Fruit fly (Drosophila melanogaster) whole organism, embryonic: ENCODE data around the gene Sirt4.

Experiments
- ATbp ChIP-seq: fragments of 200-800 bp; sonication (Bioruptor generic); optimal IDR thresholded peaks from 2 replicates; lab custom pipeline; 2017; ENCODE audit warnings: missing biosample characterization, mild to moderate bottlenecking, missing genetic modification characterization, missing genetic modification reagents
- CG11093 ChIP-seq: fragments of 200-800 bp; sonication (Bioruptor generic); IDR thresholded peaks from 3 replicates; pipeline ENCODE4 v1.3.6; 2022; ENCODE audit warnings: missing biosample characterization, missing genetic modification characterization
- CG12942 ChIP-seq: fragments of 200-800 bp; sonication (Bioruptor generic); optimal IDR thresholded peaks from 3 replicates; lab custom pipeline; 2016; ENCODE audit warnings: missing biosample characterization, missing genetic modification characterization
- CG1529 ChIP-seq: fragments of 200-800 bp; sonication (Bioruptor generic); optimal IDR thresholded peaks from 3 replicates; lab custom pipeline; 2018; ENCODE audit warnings: missing biosample characterization, missing genetic modification characterization
- CG15479 ChIP-seq: fragments of 200-800 bp; sonication (Bioruptor generic); optimal IDR thresholded peaks from 3 replicates; lab custom pipeline; 2019; ENCODE audit warnings: missing biosample characterization, mild to moderate bottlenecking, missing genetic modification characterization, moderate library complexity
- CG17912 ChIP-seq: fragments of 200-800 bp; sonication (Bioruptor generic); optimal IDR thresholded peaks from 2 replicates; lab custom pipeline; 2018; ENCODE audit warnings: missing biosample characterization, mild to moderate bottlenecking, missing genetic modification characterization
- CG1832 ChIP-seq: fragments of 200-800 bp; sonication (Bioruptor generic); optimal IDR thresholded peaks from 2 replicates; lab custom pipeline; 2017; ENCODE audit warnings: missing biosample characterization, mild to moderate bottlenecking, missing genetic modification characterization, inconsistent platforms
- CG34376 ChIP-seq: fragments of 200-800 bp; sonication (Bioruptor generic); optimal IDR thresholded peaks from 2 replicates; lab custom pipeline; 2018; ENCODE audit warnings: missing biosample characterization, mild to moderate bottlenecking, missing genetic modification characterization
- CG4404 ChIP-seq: fragments of 200-800 bp; sonication (Bioruptor generic); IDR thresholded peaks from 2 replicates; pipeline ENCODE4 v1.3.6; 2022; ENCODE audit warnings: missing biosample characterization, missing genetic modification characterization
- CG4730 ChIP-seq: fragments of 200-800 bp; sonication (Bioruptor generic); IDR thresholded peaks from 2 replicates; pipeline ENCODE4 v1.3.6; 2022; ENCODE audit warnings: missing biosample characterization, missing genetic modification characterization
- CG6654 ChIP-seq: fragments of 200-800 bp; sonication (Bioruptor generic); optimal IDR thresholded peaks from 2 replicates; lab custom pipeline; 2017; ENCODE audit warnings: missing biosample characterization, mild to moderate bottlenecking, missing genetic modification characterization
- CG7839 ChIP-seq: fragments of 200-800 bp; sonication (Bioruptor generic); optimal IDR thresholded peaks from 3 replicates; lab custom pipeline; 2018; ENCODE audit warnings: missing biosample characterization, mild to moderate bottlenecking, missing genetic modification characterization, moderate library complexity
- CG8290 ChIP-seq, 3 experiments: fragments of 200-800 bp; sonication (Bioruptor generic); optimal IDR thresholded peaks; 2 replicates each; lab custom pipeline; 2016 to 2019; ENCODE audit warnings: missing biosample characterization in 3 of 3, missing genetic modification characterization in 3 of 3, mild to moderate bottlenecking in 2 of 3, moderate library complexity in 1 of 3
- CG8388 ChIP-seq: fragments of 200-800 bp; sonication (Bioruptor generic); optimal IDR thresholded peaks from 2 replicates; lab custom pipeline; 2019; ENCODE audit warnings: missing biosample characterization, mild to moderate bottlenecking, missing genetic modification characterization, moderate library complexity
- CG9727 ChIP-seq: fragments of 200-800 bp; sonication (Bioruptor generic); optimal IDR thresholded peaks from 3 replicates; lab custom pipeline; 2017; ENCODE audit warnings: missing biosample characterization, mild to moderate bottlenecking, missing genetic modification characterization
- CoRest ChIP-seq: fragments of 200-800 bp; sonication (Bioruptor generic); optimal IDR thresholded peaks from 3 replicates; lab custom pipeline; 2018; ENCODE audit warnings: missing biosample characterization, mild to moderate bottlenecking, missing genetic modification characterization, moderate library complexity
- H15 ChIP-seq: fragments of 200-800 bp; sonication (Bioruptor generic); IDR thresholded peaks from 3 replicates; pipeline ENCODE4 v1.3.6; 2022; ENCODE audit warnings: missing biosample characterization, missing genetic modification characterization
- H2.0 ChIP-seq: fragments of 200-800 bp; sonication (Bioruptor generic); IDR thresholded peaks from 2 replicates; pipeline ENCODE4 v1.3.6; 2022; ENCODE audit warnings: missing biosample characterization, missing genetic modification characterization
- HLH3B ChIP-seq: fragments of 200-800 bp; sonication (Bioruptor generic); IDR thresholded peaks from 2 replicates; pipeline ENCODE4 v1.3.6; 2022; ENCODE audit warnings: missing biosample characterization, missing genetic modification characterization
- Lhr ChIP-seq: fragments of 200-800 bp; sonication (Bioruptor generic); optimal IDR thresholded peaks from 3 replicates; lab custom pipeline; 2017; ENCODE audit warnings: mild to moderate bottlenecking, missing biosample characterization, missing genetic modification reagents, missing genetic modification characterization
- Lim3 ChIP-seq: fragments of 200-800 bp; sonication (Bioruptor generic); IDR thresholded peaks from 2 replicates; pipeline ENCODE4 v1.3.6; 2022; ENCODE audit warnings: missing biosample characterization, missing genetic modification characterization
- MTF-1 ChIP-seq: fragments of 200-800 bp; sonication (Bioruptor generic); optimal IDR thresholded peaks from 2 replicates; lab custom pipeline; 2018; ENCODE audit warnings: missing biosample characterization, mild to moderate bottlenecking, missing genetic modification characterization, borderline replicate concordance
- Nf-YB ChIP-seq: fragments of 200-800 bp; sonication (Bioruptor generic); optimal IDR thresholded peaks from 3 replicates; lab custom pipeline; 2019; ENCODE audit warnings: missing biosample characterization, mild to moderate bottlenecking, missing genetic modification characterization, moderate library complexity
- PHDP ChIP-seq: fragments of 200-800 bp; sonication (Bioruptor generic); optimal IDR thresholded peaks from 3 replicates; lab custom pipeline; 2018; ENCODE audit warnings: missing biosample characterization, mild to moderate bottlenecking, missing genetic modification characterization, moderate library complexity
- Ptx1 ChIP-seq: fragments of 200-800 bp; sonication (Bioruptor generic); IDR thresholded peaks from 2 replicates; pipeline ENCODE4 v1.3.6; 2022; ENCODE audit warnings: missing biosample characterization, missing genetic modification characterization
- Xbp1 ChIP-seq: fragments of 200-800 bp; sonication (Bioruptor generic); optimal IDR thresholded peaks from 3 replicates; lab custom pipeline; 2016; ENCODE audit warnings: missing biosample characterization, mild to moderate bottlenecking, missing genetic modification characterization
- bcd ChIP-seq: fragments of 200-800 bp; sonication (Bioruptor generic); optimal IDR thresholded peaks from 2 replicates; lab custom pipeline; 2017; ENCODE audit warnings: missing biosample characterization, mild to moderate bottlenecking, missing genetic modification characterization
- bsh ChIP-seq, 2 experiments: fragments of 200-800 bp; sonication (Bioruptor generic); optimal IDR thresholded peaks; 2 replicates each; lab custom pipeline; 2017 to 2018; ENCODE audit warnings: mild to moderate bottlenecking in 2 of 2, missing biosample characterization in 2 of 2, missing genetic modification characterization in 2 of 2, moderate library complexity in 1 of 2
- chn ChIP-seq: fragments of 200-800 bp; sonication (Bioruptor generic); optimal IDR thresholded peaks from 2 replicates; lab custom pipeline; 2016; ENCODE audit warnings: missing biosample characterization, missing genetic modification characterization
- croc ChIP-seq: fragments of 200-800 bp; sonication (Bioruptor generic); conservative IDR thresholded peaks from 3 replicates; pipeline ENCODE4 v1.3.6; 2022; ENCODE audit warnings: missing biosample characterization, missing genetic modification characterization
- cwo ChIP-seq: fragments of 200-800 bp; sonication (Bioruptor generic); optimal IDR thresholded peaks from 3 replicates; lab custom pipeline; 2017; ENCODE audit warnings: missing biosample characterization, missing genetic modification characterization, mild to moderate bottlenecking, moderate library complexity, missing genetic modification reagents
- dimm ChIP-seq: fragments of 200-800 bp; sonication (Bioruptor generic); IDR thresholded peaks from 2 replicates; pipeline ENCODE4 v1.3.6; 2022; ENCODE audit warnings: missing biosample characterization, missing genetic modification characterization
- dmrt11E ChIP-seq: fragments of 200-800 bp; sonication (Bioruptor generic); optimal IDR thresholded peaks from 3 replicates; lab custom pipeline; 2018; ENCODE audit warnings: missing biosample characterization, mild to moderate bottlenecking, missing genetic modification characterization, moderate library complexity
- gsb-n ChIP-seq: fragments of 200-800 bp; sonication (Bioruptor generic); optimal IDR thresholded peaks from 3 replicates; lab custom pipeline; 2018; ENCODE audit warnings: missing biosample characterization, mild to moderate bottlenecking, missing genetic modification characterization
- jumu ChIP-seq: fragments of 200-800 bp; sonication (Bioruptor generic); optimal IDR thresholded peaks from 3 replicates; lab custom pipeline; 2016; ENCODE audit warnings: missing biosample characterization, missing genetic modification characterization
- klu ChIP-seq: fragments of 200-800 bp; sonication (Bioruptor generic); IDR thresholded peaks from 2 replicates; pipeline ENCODE4 v1.3.6; 2022; ENCODE audit warnings: missing biosample characterization, missing genetic modification characterization
- lmd ChIP-seq: fragments of 200-800 bp; sonication (Bioruptor generic); IDR thresholded peaks from 2 replicates; pipeline ENCODE4 v1.3.6; 2022; ENCODE audit warnings: missing biosample characterization, missing genetic modification characterization
- mam ChIP-seq: fragments of 200-800 bp; sonication (Bioruptor generic); optimal IDR thresholded peaks from 3 replicates; lab custom pipeline; 2016; ENCODE audit warnings: missing biosample characterization, missing genetic modification characterization
- mirr ChIP-seq: fragments of 200-800 bp; sonication (Bioruptor generic); optimal IDR thresholded peaks from 3 replicates; lab custom pipeline; 2018; ENCODE audit warnings: missing biosample characterization, mild to moderate bottlenecking, missing genetic modification characterization
- peb ChIP-seq: fragments of 200-800 bp; sonication (Bioruptor generic); IDR thresholded peaks from 2 replicates; pipeline ENCODE4 v1.3.6; 2022; ENCODE audit warnings: missing biosample characterization, missing genetic modification characterization
- pum ChIP-seq: fragments of 200-800 bp; sonication (Bioruptor generic); optimal IDR thresholded peaks from 2 replicates; lab custom pipeline; 2016; ENCODE audit warnings: missing biosample characterization, missing genetic modification characterization
- shn ChIP-seq: fragments of 200-800 bp; sonication (Bioruptor generic); optimal IDR thresholded peaks from 3 replicates; lab custom pipeline; 2016; ENCODE audit warnings: missing biosample characterization, missing genetic modification characterization
- tna ChIP-seq: fragments of 200-800 bp; sonication (Bioruptor generic); IDR thresholded peaks from 2 replicates; pipeline ENCODE4 v1.3.6; 2022; ENCODE audit warnings: missing biosample characterization, missing genetic modification characterization; ENCODE audit not compliant: partially characterized antibody
- trem ChIP-seq: fragments of 200-800 bp; optimal IDR thresholded peaks from 3 replicates; lab custom pipeline; 2019; ENCODE audit warnings: missing biosample characterization, mild to moderate bottlenecking, missing genetic modification characterization, moderate library complexity
- twi ChIP-seq: fragments of 200-800 bp; optimal IDR thresholded peaks from 2 replicates; lab custom pipeline; 2019; ENCODE audit warnings: missing biosample characterization, mild to moderate bottlenecking, missing genetic modification characterization, moderate library complexity
- usp ChIP-seq: fragments of >200 bp; optimal IDR thresholded peaks from 2 replicates; lab custom pipeline; 2017; ENCODE audit warnings: missing biosample characterization, missing genetic modification characterization
- wor ChIP-seq: fragments of 200-800 bp; sonication (Bioruptor generic); IDR thresholded peaks from 2 replicates; pipeline ENCODE4 v1.3.6; 2022; ENCODE audit warnings: missing biosample characterization, missing genetic modification characterization
- zfh1 ChIP-seq: fragments of 200-800 bp; sonication (Bioruptor generic); IDR thresholded peaks from 3 replicates; pipeline ENCODE4 v1.3.6; 2022; ENCODE audit warnings: missing biosample characterization, missing genetic modification characterization

Gene Sirt4

dm6 chrX:5679079-5679932 is 13.6 kb upstream of the Sirt4 start (continued):
- TF ChIP-seq zfh1 (peak; percentile 71; the same call in 2 of the 3 replicates), MTF-1 (GFP tag; lab: Kevin White, UChicago) (peak; percentile 3), dimm (GFP tag; lab: Robert Waterston, UW) (no peak), trem (tag; lab: Kevin White, UChicago) (peak; percentile 48), H2.0 (no peak), chn (peak; percentile 40), bsh (GFP tag; optimal IDR thresholded peaks at IDR 0.05; lab: Kevin White, UChicago) (peak in 1 of 2 experiments; percentile 72), mirr (GFP tag; lab: Kevin White, UChicago) (no peak), twi (tag; lab: Kevin White, UChicago) (no peak), HLH3B (peak; percentile 38; the same call in 1 of the 2 replicates), CG11093 (GFP tag; lab: Robert Waterston, UW) (0 out of 3 replicates have a peak, but pooled peaks have one; percentile 52), CG8290 (GFP tag; optimal IDR thresholded peaks at IDR 0.05; lab: Kevin White, UChicago) (peak; percentile 5), CG8290 (tag; optimal IDR thresholded peaks at IDR 0.05; lab: Kevin White, UChicago) (no peak), CG12942 (GFP tag; lab: Kevin White, UChicago) (peak; percentile 15), pum (peak; percentile 32), CG7839 (tag; lab: Kevin White, UChicago) (no peak), shn (GFP tag; lab: Kevin White, UChicago) (peak; percentile 29), CG4404 (GFP tag; lab: Robert Waterston, UW) (0 out of 2 replicates have a peak, but pooled peaks have one; percentile 34), CG9727 (GFP tag; lab: Kevin White, UChicago) (peak; percentile 68), croc (GFP tag; lab: Robert Waterston, UW) (peak; percentile 41; the same call in 1 of the 3 replicates), lmd (GFP tag; lab: Robert Waterston, UW) (0 out of 2 replicates have a peak, but pooled peaks have one; percentile 28), CG15479 (GFP tag; lab: Kevin White, UChicago) (no peak), CG4730 (GFP tag; lab: Robert Waterston, UW) (0 out of 2 replicates have a peak, but pooled peaks have one; percentile 10), dmrt11E (tag; lab: Kevin White, UChicago) (peak; percentile 81), gsb-n (tag; lab: Kevin White, UChicago) (peak; percentile 46), wor (GFP tag; lab: Robert Waterston, UW) (0 out of 2 replicates have a peak, but pooled peaks have one; percentile 18), CG1529 (peak; percentile 67), Lhr (GFP tag; lab: Kevin White, UChicago) (peak; percentile 26), usp (GFP tag; lab: Kevin White, UChicago) (no peak), PHDP (peak; percentile 17), klu (GFP tag; lab: Robert Waterston, UW) (no peak), CG34376 (GFP tag; lab: Kevin White, UChicago) (no peak), Xbp1 (GFP tag; lab: Kevin White, UChicago) (peak; percentile 44), CG1832 (no peak), tna (no peak), H15 (GFP tag; lab: Robert Waterston, UW) (no peak), Lim3 (no peak), CG17912 (GFP tag; lab: Kevin White, UChicago) (no peak), Nf-YB (GFP tag; lab: Kevin White, UChicago) (peak; percentile 10), cwo (GFP tag; lab: Kevin White, UChicago) (no peak), Ptx1 (GFP tag; lab: Robert Waterston, UW) (no peak; the same call in 1 of the 2 replicates), CG6654 (GFP tag; lab: Kevin White, UChicago) (peak; percentile 15), CoRest (peak; percentile 31), ATbp (GFP tag; lab: Kevin White, UChicago) (peak; percentile 65), peb (GFP tag; lab: Robert Waterston, UW) (no peak), CG8388 (GFP tag; lab: Kevin White, UChicago) (peak; percentile 62), bcd (GFP tag; lab: Kevin White, UChicago) (peak; percentile 40), jumu (GFP tag; lab: Kevin White, UChicago) (peak; percentile 39), mam (GFP tag; lab: Kevin White, UChicago) (peak; percentile 26)
